Worm (Caenorhabditis elegans): Measurements from ENCODE around the gene fbxb-107.

DNA sequence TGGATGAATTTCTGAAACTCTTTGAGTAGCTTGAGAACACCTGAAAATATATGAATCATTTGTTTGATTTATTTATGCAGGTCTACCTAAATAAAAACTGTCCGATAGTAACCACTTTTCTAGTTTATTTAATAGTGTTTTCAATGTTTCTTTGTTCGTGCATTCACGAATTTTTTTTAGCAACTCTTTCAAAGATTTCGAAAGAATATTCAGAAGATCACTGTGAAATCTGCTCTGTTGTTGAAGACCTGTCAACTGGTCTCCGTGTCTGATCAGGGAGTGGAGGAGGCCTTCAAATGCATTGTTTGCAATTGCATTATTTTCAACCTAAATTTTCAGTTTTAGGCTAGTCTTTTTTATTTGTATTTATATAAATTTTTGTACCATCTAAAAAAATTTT lies 48.6 kb upstream of the fbxb-107 start, which contains the start of gene T05A8.1:
- TF ChIP-seq flt-1 (GFP tag; IDR thresholded peaks at IDR 0.05) (no peak), F13C5.2 (tag; optimal IDR thresholded peaks at IDR 0.05) (no peak), aly-1 (tag; optimal IDR thresholded peaks at IDR 0.05) (no peak), ama-1 (optimal IDR thresholded peaks at IDR 0.05) (no peak), hmg-4 (GFP tag; optimal IDR thresholded peaks at IDR 0.05) (no peak), scrt-1 (GFP tag; IDR thresholded peaks at IDR 0.05) (no peak), hmbx-1 (tag; optimal IDR thresholded peaks at IDR 0.05) (no peak), hnd-1 (tag; optimal IDR thresholded peaks at IDR 0.05) (no peak), ceh-36 (tag; optimal IDR thresholded peaks at IDR 0.05) (no peak), tbx-37 (GFP tag; conservative IDR thresholded peaks at IDR 0.05) (no peak)

Measured in whole organism, early embryonic.